Fruit fly (Drosophila melanogaster) whole organism, pupa: Measurements from ENCODE around the gene CG13733.

Experiments used
- CG10348 ChIP-seq: fragments of 200-800 bp; sonication (Bioruptor generic); IDR thresholded peaks from 2 replicates; pipeline ENCODE4 v1.3.6; 2022; ENCODE audit warnings: missing biosample characterization, missing genetic modification characterization
- CG12605 ChIP-seq: fragments of 200-800 bp; sonication (Bioruptor generic); IDR thresholded peaks from 2 replicates; pipeline ENCODE4 v1.3.6; 2022; ENCODE audit warnings: missing biosample characterization, missing genetic modification characterization
- CG14655 ChIP-seq: fragments of 200-800 bp; sonication (Bioruptor generic); optimal IDR thresholded peaks from 3 replicates; lab custom pipeline; 2017; ENCODE audit warnings: mild to moderate bottlenecking, missing biosample characterization, missing genetic modification reagents, missing genetic modification characterization
- CG15710 ChIP-seq: fragments of 200-800 bp; sonication (Bioruptor generic); optimal IDR thresholded peaks from 2 replicates; lab custom pipeline; 2018; ENCODE audit warnings: missing biosample characterization, mild to moderate bottlenecking, missing genetic modification characterization, moderate library complexity
- CG17806 ChIP-seq: fragments of 200-800 bp; sonication (Bioruptor generic); optimal IDR thresholded peaks from 2 replicates; lab custom pipeline; 2018; ENCODE audit warnings: missing biosample characterization, mild to moderate bottlenecking, missing genetic modification characterization, moderate library complexity
- CG32121 ChIP-seq: fragments of 200-800 bp; sonication (Bioruptor generic); IDR thresholded peaks from 2 replicates; pipeline ENCODE4 v1.3.6; 2022; ENCODE audit warnings: missing biosample characterization, missing genetic modification characterization
- CG4496 ChIP-seq: fragments of 200-800 bp; sonication (Bioruptor generic); IDR thresholded peaks from 3 replicates; pipeline ENCODE4 v1.3.6; 2022; ENCODE audit warnings: missing biosample characterization, missing genetic modification characterization
- EcR ChIP-seq: fragments of 200-800 bp; sonication (Bioruptor generic); optimal IDR thresholded peaks from 3 replicates; lab custom pipeline; 2019; ENCODE audit warnings: missing biosample characterization, missing genetic modification characterization, mild to moderate bottlenecking, moderate library complexity, missing genetic modification reagents
- Ets98B ChIP-seq: fragments of 200-800 bp; sonication (Bioruptor generic); IDR thresholded peaks from 2 replicates; pipeline ENCODE4 v1.3.6; 2022; ENCODE audit warnings: missing biosample characterization, missing genetic modification characterization
- Pif1A ChIP-seq: fragments of 200-800 bp; sonication (Bioruptor generic); optimal IDR thresholded peaks from 3 replicates; lab custom pipeline; 2016; ENCODE audit warnings: missing biosample characterization, missing genetic modification characterization
- Snoo ChIP-seq: fragments of 200-800 bp; sonication (Bioruptor generic); optimal IDR thresholded peaks from 3 replicates; lab custom pipeline; 2017; ENCODE audit warnings: missing biosample characterization, mild to moderate bottlenecking, missing genetic modification characterization, inconsistent platforms
- gl ChIP-seq: fragments of 200-800 bp; sonication (Bioruptor generic); optimal IDR thresholded peaks from 2 replicates; lab custom pipeline; 2018; ENCODE audit warnings: missing biosample characterization, mild to moderate bottlenecking, missing genetic modification characterization
- rn ChIP-seq: fragments of 200-800 bp; sonication (Bioruptor generic); IDR thresholded peaks from 2 replicates; pipeline ENCODE4 v1.3.6; 2022; ENCODE audit warnings: missing biosample characterization, missing genetic modification characterization

DNA sequence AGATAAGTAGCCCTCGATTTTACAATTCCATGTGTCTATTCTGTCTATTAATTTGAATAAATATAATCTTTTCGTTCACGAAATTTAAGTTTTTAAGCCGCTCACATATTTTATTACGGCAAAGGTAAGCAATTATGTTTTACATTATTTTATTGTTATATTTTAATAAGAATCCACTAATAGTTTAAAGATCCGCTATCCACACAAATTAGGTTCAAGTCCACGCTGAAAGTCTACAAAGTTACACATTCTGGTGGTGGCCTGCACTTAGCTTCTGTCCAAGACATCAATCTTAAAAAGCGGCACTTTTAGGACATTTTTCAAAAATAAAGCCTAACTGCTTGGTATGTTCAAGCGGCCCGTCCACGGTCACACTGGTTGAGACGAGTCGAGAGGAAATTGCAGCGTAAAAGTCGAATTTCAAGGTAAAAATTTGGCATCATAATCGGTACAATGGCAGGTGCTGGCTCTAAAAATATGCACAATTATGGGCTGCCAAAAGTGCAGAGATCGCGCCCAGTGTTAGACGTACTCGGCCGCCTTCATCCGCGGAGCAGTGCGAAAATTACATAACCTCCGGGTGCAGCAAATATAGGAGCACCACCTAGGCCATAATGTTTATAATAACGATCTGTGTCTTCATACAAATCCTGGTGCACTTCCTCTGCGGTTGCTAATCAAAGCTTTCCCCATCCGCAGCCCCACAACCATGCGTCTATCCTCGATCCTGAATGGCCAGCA, 3.8 kb downstream of the CG13733 start, which contains the start of the genes UQCR-Q and CG46525:
- no peak for TF ChIP-seq rn (GFP tag; lab: Robert Waterston, UW)
- TF ChIP-seq EcR (GFP tag; lab: Kevin White, UChicago), result no peak
- TF ChIP-seq gl, result no peak
- TF ChIP-seq CG14655, result no peak
- no peak for TF ChIP-seq CG12605 (GFP tag; lab: Robert Waterston, UW)
- TF ChIP-seq Ets98B (GFP tag; lab: Robert Waterston, UW), result no peak
- TF ChIP-seq CG4496, result no peak
- TF ChIP-seq CG15710, result no peak
- TF ChIP-seq Pif1A (GFP tag; lab: Kevin White, UChicago), result no peak
- TF ChIP-seq CG10348 (GFP tag; lab: Robert Waterston, UW), result no peak
- no peak for TF ChIP-seq CG32121 (GFP tag; lab: Robert Waterston, UW)
- TF ChIP-seq CG17806 (tag; lab: Kevin White, UChicago), result no peak
- TF ChIP-seq Snoo (tag; lab: Kevin White, UChicago), result no peak
